Fruit fly (Drosophila melanogaster) Kc167 (cell line): ENCODE results near the gene cnir.

Experiments
- Myc ChIP-seq: fragments of >200 bp; optimal IDR thresholded peaks from 2 replicates; lab custom pipeline; 2017; ENCODE audit warnings: missing external identifiers
- Sin3A ChIP-seq: fragments of >200 bp; optimal IDR thresholded peaks from 2 replicates; lab custom pipeline; 2018; ENCODE audit warnings: missing external identifiers
- h ChIP-seq: fragments of >200 bp; optimal IDR thresholded peaks from 3 replicates; lab custom pipeline; 2018; ENCODE audit warnings: missing external identifiers
- insv ChIP-seq: fragments of >200 bp; optimal IDR thresholded peaks from 3 replicates; lab custom pipeline; 2018; ENCODE audit warnings: missing external identifiers
- psq ChIP-seq: fragments of >200 bp; optimal IDR thresholded peaks from 2 replicates; lab custom pipeline; 2017; ENCODE audit warnings: missing external identifiers

DNA sequence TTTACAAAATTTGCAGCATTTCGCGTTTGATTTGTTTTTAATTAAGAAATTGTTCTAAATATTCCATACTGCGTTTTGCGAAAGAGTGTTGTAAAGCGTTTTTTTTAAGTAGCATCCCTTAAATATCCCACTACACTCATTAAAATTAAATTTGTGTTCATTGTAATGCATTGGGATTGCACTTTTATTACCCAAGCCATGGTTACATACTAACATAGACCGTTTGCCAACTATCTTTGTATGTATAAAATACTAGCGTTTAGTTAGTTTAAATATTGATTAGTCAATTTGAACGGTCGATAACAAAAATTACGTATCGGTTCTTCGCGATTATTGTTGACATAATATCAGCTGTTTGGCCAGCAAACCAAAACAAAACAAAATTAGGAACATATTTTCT lies at the start of gene cnir, which contains the start of gene CG17221:
- TF ChIP-seq Sin3A (lab: Kevin White, UChicago), result no peak
- no peak for TF ChIP-seq Myc (lab: Kevin White, UChicago)
- TF ChIP-seq psq (lab: Kevin White, UChicago), result no peak
- no peak for TF ChIP-seq h
- no peak for TF ChIP-seq insv
